Fruit fly (Drosophila melanogaster): Measurements from ENCODE around the gene CG32532.

CG32532 gene

dm6 chrX:19495611-19496583 is 51.4 kb downstream of the CG32532 start (continued):
- TF ChIP-seq lab (GFP tag; optimal IDR thresholded peaks at IDR 0.05) (peak; percentile 80), CG4282 (GFP tag; optimal IDR thresholded peaks at IDR 0.05) (no peak), Hr51 (GFP tag; optimal IDR thresholded peaks at IDR 0.05) (peak; percentile 55 to 76), CG1602 (GFP tag; optimal IDR thresholded peaks at IDR 0.05) (peak; percentile 19), ato (GFP tag; IDR thresholded peaks at IDR 0.05; ENCODE audit: partially characterized antibody) (no peak), oc (tag; optimal IDR thresholded peaks at IDR 0.05) (no peak), CG3726 (GFP tag; IDR thresholded peaks at IDR 0.05) (no peak), CG11093 (GFP tag; IDR thresholded peaks at IDR 0.05) (no peak), CG12659 (GFP tag; optimal IDR thresholded peaks at IDR 0.05) (peak; percentile 45), CG11723 (GFP tag; optimal IDR thresholded peaks at IDR 0.05) (peak; percentile 33), Trl (optimal IDR thresholded peaks at IDR 0.05) (no peak), Trl (GFP tag; optimal IDR thresholded peaks at IDR 0.05) (peak; percentile 48), Ptx1 (GFP tag; IDR thresholded peaks at IDR 0.05) (peak; percentile 66), Fer1 (GFP tag; optimal IDR thresholded peaks at IDR 0.05) (peak; percentile 77), CG12769 (tag; optimal IDR thresholded peaks at IDR 0.05) (peak; percentile 71), tgo (GFP tag; IDR thresholded peaks at IDR 0.05) (peak; percentile 53; the same call in 2 of the 3 replicates), CG18599 (GFP tag; optimal IDR thresholded peaks at IDR 0.05) (peak; percentile 79), Mad (GFP tag; optimal IDR thresholded peaks at IDR 0.05) (no peak), CG15479 (GFP tag; optimal IDR thresholded peaks at IDR 0.05) (no peak), caup (GFP tag; optimal IDR thresholded peaks at IDR 0.05; ENCODE audit: severe bottlenecking) (peak; percentile 75), CG6765 (GFP tag; optimal IDR thresholded peaks at IDR 0.05) (no peak), CG6254 (GFP tag; optimal IDR thresholded peaks at IDR 0.05) (no peak), Nf-YC (tag; optimal IDR thresholded peaks at IDR 0.05) (peak; percentile 57), psq (GFP tag; optimal IDR thresholded peaks at IDR 0.05) (no peak), CG2889 (GFP tag; IDR thresholded peaks at IDR 0.05) (0 out of 3 replicates have a peak, but pooled peaks have one; percentile 23), CG14965 (GFP tag; optimal IDR thresholded peaks at IDR 0.05; ENCODE audit: borderline replicate concordance) (no peak), CG17568 (GFP tag; optimal IDR thresholded peaks at IDR 0.05) (no peak), Camta (GFP tag; optimal IDR thresholded peaks at IDR 0.05) (no peak), az2 (GFP tag; optimal IDR thresholded peaks at IDR 0.05) (peak; percentile 35), HLH54F (GFP tag; optimal IDR thresholded peaks at IDR 0.05) (peak; percentile 65), dimm (GFP tag; IDR thresholded peaks at IDR 0.05) (no peak), Sin3A (optimal IDR thresholded peaks at IDR 0.05) (no peak), CG4424 (GFP tag; optimal IDR thresholded peaks at IDR 0.05) (peak; percentile 18), trem (tag; optimal IDR thresholded peaks at IDR 0.05) (no peak), MBD-R2 (GFP tag; IDR thresholded peaks at IDR 0.05) (peak; percentile 33; the same call in 1 of the 2 replicates), CG11456 (GFP tag; IDR thresholded peaks at IDR 0.05) (peak; percentile 79), CG13775 (GFP tag; optimal IDR thresholded peaks at IDR 0.05) (peak; percentile 43), ac (GFP tag; optimal IDR thresholded peaks at IDR 0.05) (peak; percentile 16), org-1 (GFP tag; optimal IDR thresholded peaks at IDR 0.05) (peak; percentile 74), Pdp1 (GFP tag; optimal IDR thresholded peaks at IDR 0.05) (peak; percentile 56 to 71), amos (GFP tag; IDR thresholded peaks at IDR 0.05; ENCODE audit: partially characterized antibody) (no peak), rib (GFP tag; IDR thresholded peaks at IDR 0.05) (peak; percentile 29; the same call in 1 of the 2 replicates), CG10462 (GFP tag; optimal IDR thresholded peaks at IDR 0.05) (no peak), odd (GFP tag; optimal IDR thresholded peaks at IDR 0.05) (peak; percentile 22), CG17328 (GFP tag; IDR thresholded peaks at IDR 0.05) (peak; percentile 49; the same call in 1 of the 2 replicates), pnt (GFP tag; optimal IDR thresholded peaks at IDR 0.05) (peak; percentile 40), CG18619 (GFP tag; optimal IDR thresholded peaks at IDR 0.05) (peak; percentile 61), NfI (GFP tag; optimal IDR thresholded peaks at IDR 0.05) (peak; percentile 64)

Measured in whole organism, embryonic.